Worm (Caenorhabditis elegans): Measurements from ENCODE around the gene sri-72.

The sri-72 gene

ce11 chrV:581616-582015 lies 13.6 kb upstream of the sri-72 start, which contains the start of gene nstp-7:
TSS of gene nstp-7 (plus strand) at chrV:581916.
- TF ChIP-seq W03F9.2 (tag; optimal IDR thresholded peaks at IDR 0.05) (no peak), dao-5 (tag; optimal IDR thresholded peaks at IDR 0.05) (no peak), him-1 (tag; optimal IDR thresholded peaks at IDR 0.05) (no peak)

ce11 chrV:578977-579376 lies 11.0 kb upstream of the sri-72 start, which contains the start of gene K06H6.4:
TSS of gene K06H6.4 (plus strand) at chrV:579277.
- TF ChIP-seq him-1 (tag; optimal IDR thresholded peaks at IDR 0.05) (no peak), dao-5 (tag; optimal IDR thresholded peaks at IDR 0.05) (no peak), W03F9.2 (tag; optimal IDR thresholded peaks at IDR 0.05) (no peak)

DNA sequence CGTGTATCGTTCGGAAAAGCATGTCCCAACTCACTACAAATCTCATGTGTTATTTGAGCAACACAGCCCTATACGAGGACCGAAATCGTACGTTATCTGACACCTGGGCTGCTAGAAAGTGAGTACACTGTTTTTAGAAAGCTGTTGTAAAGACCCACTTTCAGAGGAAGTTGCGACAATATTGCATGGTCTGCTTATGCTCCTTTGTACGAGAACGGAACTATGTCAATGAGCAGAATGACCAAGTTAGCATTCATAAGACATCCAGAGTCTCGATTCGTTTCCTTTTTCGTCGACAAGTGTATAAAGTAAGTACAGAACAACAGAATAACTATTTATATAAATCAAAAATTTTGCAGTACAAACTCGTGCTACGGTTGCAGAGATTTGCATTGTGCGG lies 8.9 kb upstream of the sri-72 start:
- TF ChIP-seq him-1 (tag; optimal IDR thresholded peaks at IDR 0.05), result no peak
- TF ChIP-seq W03F9.2 (tag; optimal IDR thresholded peaks at IDR 0.05), result no peak
- TF ChIP-seq dao-5 (tag; optimal IDR thresholded peaks at IDR 0.05), result no peak

DNA sequence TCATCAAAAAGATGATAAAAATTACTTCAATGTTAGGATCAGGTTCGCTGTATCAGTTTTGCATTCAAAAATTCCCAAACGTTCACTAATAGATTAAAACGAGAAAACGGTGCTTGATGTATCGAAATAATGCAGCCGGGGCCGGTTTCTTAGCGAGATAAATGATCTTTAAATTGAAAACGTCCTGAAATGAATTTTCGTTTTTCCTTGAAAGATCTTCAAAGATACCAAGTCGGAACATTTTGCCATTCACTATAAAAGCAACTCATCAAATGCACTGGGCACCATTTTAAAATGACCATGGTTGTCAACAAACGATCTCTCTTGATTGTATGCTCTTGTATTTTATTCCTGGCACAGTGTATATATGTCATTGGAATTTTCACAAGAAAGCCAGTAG lies 8.1 kb upstream of the sri-72 start, which contains the start of gene K06H6.5:
K06H6.5 (plus strand) TSS at position 301 of the 400 bp plus-strand sequence.
- TF ChIP-seq dao-5 (tag; optimal IDR thresholded peaks at IDR 0.05), result no peak
- TF ChIP-seq him-1 (tag; optimal IDR thresholded peaks at IDR 0.05), result no peak
- TF ChIP-seq W03F9.2 (tag; optimal IDR thresholded peaks at IDR 0.05), result no peak

DNA sequence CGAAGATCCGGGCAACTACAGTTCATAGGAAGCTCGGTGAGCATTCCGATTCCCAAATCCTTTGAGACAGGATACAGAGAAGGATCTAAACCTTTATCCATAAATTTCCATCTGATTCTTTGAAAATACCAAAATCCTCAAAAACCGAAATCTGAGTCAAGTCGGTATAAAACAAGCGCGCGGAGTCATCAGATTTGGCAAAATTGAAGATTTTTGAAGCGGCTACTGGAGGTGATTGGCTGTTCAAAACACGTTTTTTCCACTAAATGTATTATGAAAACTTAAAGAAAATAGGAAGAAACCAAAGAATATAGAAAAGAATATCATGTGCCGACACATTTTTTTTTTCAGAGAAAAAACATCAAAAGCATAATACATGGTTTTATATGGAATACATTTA lies 6.6 kb upstream of the sri-72 start, which contains the start of gene C14C6.13:
C14C6.13 (minus strand) TSS at position 101 of the 400 bp plus-strand sequence.
- TF ChIP-seq dao-5 (tag; optimal IDR thresholded peaks at IDR 0.05), result no peak
- no peak for TF ChIP-seq W03F9.2 (tag; optimal IDR thresholded peaks at IDR 0.05)
- no peak for TF ChIP-seq him-1 (tag; optimal IDR thresholded peaks at IDR 0.05)

- TF ChIP-seq dao-5 (tag; optimal IDR thresholded peaks at IDR 0.05), result no peak
- TF ChIP-seq him-1 (tag; optimal IDR thresholded peaks at IDR 0.05), result no peak
- TF ChIP-seq W03F9.2 (tag; optimal IDR thresholded peaks at IDR 0.05), result no peak
Observed at ce11 chrV:565984-566383, 2.0 kb downstream of the sri-72 start, which contains the start of gene sri-73. TSS of gene sri-73 (minus strand) at chrV:566084.

- TF ChIP-seq W03F9.2 (tag; optimal IDR thresholded peaks at IDR 0.05) (no peak), him-1 (tag; optimal IDR thresholded peaks at IDR 0.05) (no peak), dao-5 (tag; optimal IDR thresholded peaks at IDR 0.05) (no peak)
Observed at ce11 chrV:562834-563233, 5.2 kb downstream of the sri-72 start, which contains the start of gene C14C6.2. TSS of gene C14C6.2 (plus strand) at chrV:563134.

DNA sequence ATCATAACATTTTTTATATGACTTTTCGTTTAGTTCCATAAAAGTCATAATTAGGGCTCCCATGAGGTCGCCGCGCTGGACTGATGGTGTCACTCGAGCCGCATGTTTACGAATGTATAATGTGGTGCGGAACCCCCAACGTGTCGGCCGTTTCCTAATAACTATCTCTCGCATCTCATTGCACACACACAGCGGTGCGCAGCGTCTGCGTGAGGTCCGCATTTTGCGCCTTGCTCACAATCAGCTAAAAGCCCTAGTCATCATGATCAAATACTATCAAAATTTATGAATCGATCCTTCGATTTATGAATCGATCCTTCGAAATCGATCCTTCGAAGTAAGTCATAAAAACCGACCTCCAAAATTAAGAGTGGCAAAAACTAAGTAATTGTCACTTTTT lies 8.1 kb downstream of the sri-72 start, which contains the start of gene srx-7:
srx-7 (plus strand) TSS at position 256 of the 400 bp plus-strand sequence.
- TF ChIP-seq W03F9.2 (tag; optimal IDR thresholded peaks at IDR 0.05) (no peak), him-1 (tag; optimal IDR thresholded peaks at IDR 0.05) (no peak), dao-5 (tag; optimal IDR thresholded peaks at IDR 0.05) (no peak)

DNA sequence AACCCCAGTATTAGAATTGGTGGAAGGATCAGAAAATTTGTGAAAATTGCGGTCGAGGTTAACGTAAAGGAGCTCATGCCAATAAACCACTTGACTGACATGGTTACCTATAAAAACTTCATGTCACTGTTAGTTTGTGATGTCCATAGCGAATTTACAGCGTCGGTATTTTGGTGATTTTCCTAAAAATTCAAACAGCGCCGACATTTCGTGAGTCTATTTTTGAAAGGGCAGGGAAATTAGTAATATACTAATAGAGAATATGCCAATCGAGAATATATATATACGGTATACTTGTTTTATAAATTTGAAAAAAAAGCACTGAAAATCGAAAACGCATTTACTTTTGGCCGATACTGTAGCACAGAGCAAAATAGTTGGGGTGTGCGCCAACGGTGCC lies 11.9 kb downstream of the sri-72 start, which contains the start of gene srx-8:
srx-8 (minus strand) TSS at position 101 of the 400 bp plus-strand sequence.
- TF ChIP-seq W03F9.2 (tag; optimal IDR thresholded peaks at IDR 0.05), result no peak
- TF ChIP-seq him-1 (tag; optimal IDR thresholded peaks at IDR 0.05), result no peak
- no peak for TF ChIP-seq dao-5 (tag; optimal IDR thresholded peaks at IDR 0.05)

DNA sequence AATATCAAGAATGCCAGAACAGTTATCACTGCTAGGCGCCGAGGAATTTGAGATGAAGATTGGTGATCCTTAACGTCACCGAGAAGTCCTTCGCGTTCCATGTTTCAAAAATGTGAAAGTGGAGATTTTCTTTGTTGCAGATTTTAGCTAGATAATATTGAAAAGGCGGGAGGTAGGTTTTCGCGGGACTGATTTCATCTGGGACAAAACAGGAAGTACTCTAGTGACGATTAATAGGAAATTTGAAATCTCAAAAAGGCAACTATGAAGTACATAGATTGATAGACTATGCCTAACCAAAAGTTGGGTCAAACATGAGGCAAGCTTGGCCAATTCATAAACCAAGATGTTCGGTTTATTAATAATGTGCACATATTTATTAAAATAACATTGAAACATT lies 14.9 kb downstream of the sri-72 start, which contains the start of gene C14C6.8:
C14C6.8 (minus strand) TSS at position 101 of the 400 bp plus-strand sequence.
- no peak for TF ChIP-seq W03F9.2 (tag; optimal IDR thresholded peaks at IDR 0.05)

DNA sequence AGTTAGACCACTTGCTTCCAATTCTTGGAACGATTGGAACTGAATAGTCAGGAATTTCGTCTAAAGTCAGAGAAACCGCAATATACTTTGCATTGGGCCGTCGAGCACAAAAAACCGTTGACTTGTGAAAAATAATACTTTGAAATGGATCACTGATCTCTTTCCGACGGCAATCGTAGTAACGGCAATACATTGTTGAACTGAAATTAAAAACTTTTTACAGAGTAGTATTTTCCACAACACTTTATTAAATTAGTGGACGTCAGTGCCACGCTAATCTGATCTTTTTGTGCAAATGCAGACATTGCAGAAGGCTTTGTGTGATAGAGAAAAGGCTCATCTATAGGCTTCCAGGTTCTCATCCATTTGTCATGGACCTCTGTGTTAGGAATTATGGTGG lies 15.6 kb downstream of the sri-72 start:
- TF ChIP-seq dao-5 (tag; optimal IDR thresholded peaks at IDR 0.05) (no peak), him-1 (tag; optimal IDR thresholded peaks at IDR 0.05) (no peak), W03F9.2 (tag; optimal IDR thresholded peaks at IDR 0.05) (no peak)

DNA sequence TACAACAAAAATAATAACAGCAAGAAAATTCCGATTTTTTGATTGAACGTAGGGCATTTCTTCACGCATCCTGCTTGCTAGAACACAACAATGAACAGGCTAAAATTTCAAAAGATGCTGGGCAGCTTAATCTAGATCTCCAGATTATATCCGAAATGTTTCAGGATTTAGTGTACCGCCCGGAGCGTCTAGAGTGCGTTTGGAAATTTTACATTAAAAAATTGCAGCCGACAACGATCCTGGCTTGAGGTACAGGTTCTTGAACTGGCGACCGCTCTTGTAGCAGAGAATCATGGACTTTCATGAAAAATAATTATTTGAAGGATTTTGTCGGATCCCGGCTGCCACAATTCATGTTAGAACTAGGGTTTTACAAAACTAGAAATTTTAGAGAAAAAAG lies 20.0 kb downstream of the sri-72 start, which contains the start of gene C14C6.6:
C14C6.6 (minus strand) TSS at position 101 of the 400 bp plus-strand sequence.
- no peak for TF ChIP-seq W03F9.2 (tag; optimal IDR thresholded peaks at IDR 0.05)
- no peak for TF ChIP-seq dao-5 (tag; optimal IDR thresholded peaks at IDR 0.05)
- no peak for TF ChIP-seq him-1 (tag; optimal IDR thresholded peaks at IDR 0.05)

ce11 chrV:543169-543568 lies 24.8 kb downstream of the sri-72 start, which contains the start of gene C14C6.3:
TSS of gene C14C6.3 (plus strand) at chrV:543469.
- TF ChIP-seq W03F9.2 (tag; optimal IDR thresholded peaks at IDR 0.05) (no peak), dao-5 (tag; optimal IDR thresholded peaks at IDR 0.05) (no peak), him-1 (tag; optimal IDR thresholded peaks at IDR 0.05) (no peak)

- TF ChIP-seq dao-5 (tag; optimal IDR thresholded peaks at IDR 0.05), result no peak
- TF ChIP-seq W03F9.2 (tag; optimal IDR thresholded peaks at IDR 0.05), result no peak
Observed at ce11 chrV:541470-541869, 26.5 kb downstream of the sri-72 start.

ce11 chrV:539040-539510 lies 28.9 kb downstream of the sri-72 start, which contains the start of gene nhr-155:
TSS of gene nhr-155 (plus strand) at chrV:539460.
- TF ChIP-seq W03F9.2 (tag; optimal IDR thresholded peaks at IDR 0.05) (no peak), dao-5 (tag; optimal IDR thresholded peaks at IDR 0.05) (no peak), him-1 (tag; optimal IDR thresholded peaks at IDR 0.05) (no peak)

Data from whole organism, L4/young adult.